Fruit fly (Drosophila melanogaster): Measurements from ENCODE around the gene CG6048.

Gene CG6048

DNA sequence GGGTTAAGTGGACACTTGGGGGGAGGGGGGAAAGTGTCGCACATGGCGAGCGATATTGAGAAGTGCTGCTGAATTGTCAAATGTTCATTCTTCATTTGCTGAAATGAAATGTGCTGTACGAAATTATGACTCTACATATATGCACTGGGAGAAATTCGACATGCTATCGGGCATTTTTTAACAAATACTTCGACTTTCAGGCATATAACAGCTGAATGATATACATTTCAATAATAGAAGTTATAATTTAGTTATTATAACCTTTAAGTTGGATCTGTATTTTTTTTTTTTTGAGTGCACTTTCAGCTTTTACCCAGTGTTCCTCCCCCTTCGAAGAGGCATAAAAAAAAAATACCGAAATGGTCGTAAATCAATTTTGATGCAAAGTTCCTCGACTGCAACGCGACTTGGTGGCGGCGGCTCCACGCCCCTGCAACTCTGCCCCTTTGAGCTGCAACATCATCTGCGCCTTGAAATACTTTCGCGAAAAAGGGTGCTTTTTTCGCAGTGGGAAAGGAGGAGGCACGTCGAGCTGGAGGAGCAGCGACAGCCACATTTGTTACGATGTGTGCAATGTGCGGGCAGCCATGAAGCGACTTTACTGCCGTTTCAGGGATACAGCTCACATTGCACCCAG lies 21.1 kb downstream of the CG6048 start:
- TF ChIP-seq CG9948 (tag; optimal IDR thresholded peaks at IDR 0.05): peak; percentile 73
- TF ChIP-seq CG17806 (tag; optimal IDR thresholded peaks at IDR 0.05): peak; percentile 74
- peak; percentile 35 for TF ChIP-seq Pif1B (GFP tag; optimal IDR thresholded peaks at IDR 0.05)
- 0 out of 2 replicates have a peak, but pooled peaks have one; percentile 5 for TF ChIP-seq rn (GFP tag; IDR thresholded peaks at IDR 0.05)
- TF ChIP-seq CG34367 (tag; optimal IDR thresholded peaks at IDR 0.05): peak; percentile 76
- TF ChIP-seq Pif1A (GFP tag; optimal IDR thresholded peaks at IDR 0.05): peak; percentile 28
- peak; percentile 79 for TF ChIP-seq CG8159 (tag; optimal IDR thresholded peaks at IDR 0.05)
- TF ChIP-seq CG15710 (tag; optimal IDR thresholded peaks at IDR 0.05): peak; percentile 79
- peak; percentile 59 for TF ChIP-seq CG14655 (GFP tag; optimal IDR thresholded peaks at IDR 0.05)
- TF ChIP-seq fd96Ca (GFP tag; IDR thresholded peaks at IDR 0.05): peak; percentile 44; the same call in 1 of the 3 replicates
- no peak for TF ChIP-seq EcR (GFP tag; optimal IDR thresholded peaks at IDR 0.05)
- peak; percentile 32; the same call in 1 of the 2 replicates for TF ChIP-seq CG12605 (GFP tag; IDR thresholded peaks at IDR 0.05)
- TF ChIP-seq CG8301 (tag; optimal IDR thresholded peaks at IDR 0.05): peak; percentile 57
- TF ChIP-seq gl (tag; optimal IDR thresholded peaks at IDR 0.05): peak; percentile 42
- TF ChIP-seq CG4496 (GFP tag; IDR thresholded peaks at IDR 0.05): peak; percentile 58; the same call in 1 of the 3 replicates
- no peak for TF ChIP-seq CG10348 (GFP tag; IDR thresholded peaks at IDR 0.05)
- no peak for TF ChIP-seq Ets98B (GFP tag; IDR thresholded peaks at IDR 0.05)
- TF ChIP-seq D1 (tag; optimal IDR thresholded peaks at IDR 0.05): no peak
- peak; percentile 19 for TF ChIP-seq Snoo (tag; optimal IDR thresholded peaks at IDR 0.05)
- no peak for TF ChIP-seq CG13204 (GFP tag; optimal IDR thresholded peaks at IDR 0.05)
- peak; percentile 17; the same call in 1 of the 2 replicates for TF ChIP-seq CG32121 (GFP tag; IDR thresholded peaks at IDR 0.05)

DNA sequence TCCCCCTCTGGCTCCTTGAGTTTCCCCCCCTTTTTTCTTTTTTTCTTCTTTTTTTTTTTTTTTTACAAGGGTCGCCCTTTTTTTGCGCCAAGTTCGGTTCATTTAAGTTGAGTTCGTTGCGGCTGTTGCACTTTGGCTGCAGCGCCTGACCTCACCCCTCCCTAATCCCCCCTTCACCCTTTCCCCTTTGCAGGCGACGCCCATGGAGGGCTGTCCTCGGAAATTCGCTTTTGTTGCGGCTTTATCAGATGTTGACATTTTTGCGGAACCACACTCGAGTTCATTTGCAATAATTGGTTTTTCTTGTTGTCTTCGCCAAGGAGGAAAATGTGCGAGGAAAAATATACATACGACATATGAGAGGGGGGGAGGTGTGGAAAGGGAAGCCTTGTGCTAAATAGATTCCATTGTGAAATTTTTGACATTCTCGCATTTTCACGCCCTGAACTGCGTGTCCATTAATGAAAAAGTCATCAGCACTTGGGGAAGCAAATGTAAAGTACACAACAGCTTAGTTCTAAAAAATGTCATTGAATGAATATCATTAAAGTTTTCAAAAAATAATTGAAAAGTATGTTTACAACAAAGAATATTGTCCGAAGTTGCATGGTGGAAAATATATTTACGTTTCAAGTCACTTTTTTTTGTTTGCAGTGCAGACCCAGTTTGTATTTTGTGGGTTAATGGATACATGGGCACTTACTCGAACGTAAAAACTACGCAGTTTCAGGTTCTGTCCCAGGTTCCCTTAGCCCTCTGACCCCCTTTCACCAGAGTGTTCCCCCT lies 22.2 kb downstream of the CG6048 start:
- TF ChIP-seq CG10348 (GFP tag; IDR thresholded peaks at IDR 0.05) (no peak), CG8301 (tag; optimal IDR thresholded peaks at IDR 0.05) (peak; percentile 16), CG17806 (tag; optimal IDR thresholded peaks at IDR 0.05) (peak; percentile 12), CG8159 (tag; optimal IDR thresholded peaks at IDR 0.05) (peak; percentile 40), Snoo (tag; optimal IDR thresholded peaks at IDR 0.05) (no peak), Pif1A (GFP tag; optimal IDR thresholded peaks at IDR 0.05) (no peak), CG4496 (GFP tag; IDR thresholded peaks at IDR 0.05) (no peak), EcR (GFP tag; optimal IDR thresholded peaks at IDR 0.05) (peak; percentile 72), Pif1B (GFP tag; optimal IDR thresholded peaks at IDR 0.05) (peak; percentile 11), rn (GFP tag; IDR thresholded peaks at IDR 0.05) (no peak), CG15710 (tag; optimal IDR thresholded peaks at IDR 0.05) (peak; percentile 14), CG13204 (GFP tag; optimal IDR thresholded peaks at IDR 0.05) (no peak), CG12605 (GFP tag; IDR thresholded peaks at IDR 0.05) (no peak), CG34367 (tag; optimal IDR thresholded peaks at IDR 0.05) (peak; percentile 15), fd96Ca (GFP tag; IDR thresholded peaks at IDR 0.05) (no peak), CG14655 (GFP tag; optimal IDR thresholded peaks at IDR 0.05) (peak; percentile 9), CG9948 (tag; optimal IDR thresholded peaks at IDR 0.05) (peak; percentile 29)

DNA sequence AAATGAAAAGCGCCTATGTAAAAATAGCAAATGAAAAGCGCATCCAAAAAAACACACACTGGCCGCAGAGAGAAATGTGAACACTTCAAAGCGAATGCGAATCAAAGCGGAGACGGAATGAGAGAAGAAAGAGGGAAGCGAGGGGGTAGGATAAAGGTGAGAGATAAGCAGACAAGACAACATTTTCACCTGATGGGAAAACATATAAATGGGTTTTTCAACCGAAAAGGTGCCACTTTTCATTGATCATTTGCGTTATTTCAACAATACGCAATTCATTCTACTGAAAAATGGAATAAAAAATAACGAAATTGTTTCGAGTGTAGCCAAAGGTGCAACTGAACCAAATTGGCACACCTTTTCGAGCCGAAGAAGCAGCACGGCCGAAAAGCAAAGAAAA lies 24.7 kb downstream of the CG6048 start:
- TF ChIP-seq CG8159 (tag; optimal IDR thresholded peaks at IDR 0.05) (no peak), rn (GFP tag; IDR thresholded peaks at IDR 0.05) (peak; percentile 10; the same call in 1 of the 2 replicates), CG13204 (GFP tag; optimal IDR thresholded peaks at IDR 0.05) (no peak), gl (tag; optimal IDR thresholded peaks at IDR 0.05) (no peak), CG14655 (GFP tag; optimal IDR thresholded peaks at IDR 0.05) (no peak), D1 (tag; optimal IDR thresholded peaks at IDR 0.05) (no peak), CG9948 (tag; optimal IDR thresholded peaks at IDR 0.05) (no peak), EcR (GFP tag; optimal IDR thresholded peaks at IDR 0.05) (no peak), CG4496 (GFP tag; IDR thresholded peaks at IDR 0.05) (0 out of 3 replicates have a peak, but pooled peaks have one; percentile 31), fd96Ca (GFP tag; IDR thresholded peaks at IDR 0.05) (peak; percentile 16; the same call in 1 of the 3 replicates), CG10348 (GFP tag; IDR thresholded peaks at IDR 0.05) (no peak), CG17806 (tag; optimal IDR thresholded peaks at IDR 0.05) (no peak), CG8301 (tag; optimal IDR thresholded peaks at IDR 0.05) (no peak), CG34367 (tag; optimal IDR thresholded peaks at IDR 0.05) (no peak), Ets98B (GFP tag; IDR thresholded peaks at IDR 0.05) (peak; percentile 36; the same call in 1 of the 2 replicates), CG32121 (GFP tag; IDR thresholded peaks at IDR 0.05) (peak; percentile 57; the same call in 1 of the 2 replicates), Pif1B (GFP tag; optimal IDR thresholded peaks at IDR 0.05) (no peak)

DNA sequence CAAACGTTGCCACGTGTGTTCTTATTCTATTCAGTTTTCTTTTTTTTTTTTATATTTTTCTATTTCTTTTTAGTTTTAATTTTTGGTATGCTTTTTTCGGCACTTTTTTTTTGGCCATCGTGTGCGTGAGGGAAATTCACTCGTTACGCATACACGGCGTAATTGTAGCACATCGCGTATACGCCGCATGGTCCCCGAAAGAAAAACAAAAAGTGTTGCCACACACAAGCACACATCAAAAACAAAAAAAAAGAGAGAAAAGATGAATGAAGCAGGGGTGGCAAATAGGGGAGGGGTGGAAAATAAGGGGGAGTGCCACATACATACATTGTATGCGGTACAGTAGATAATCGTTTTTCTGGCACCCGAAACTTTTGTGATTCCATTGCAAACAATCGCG lies 25.4 kb downstream of the CG6048 start:
- TF ChIP-seq CG14655 (GFP tag; optimal IDR thresholded peaks at IDR 0.05) (no peak), CG12605 (GFP tag; IDR thresholded peaks at IDR 0.05) (peak; percentile 49), CG34367 (tag; optimal IDR thresholded peaks at IDR 0.05) (no peak), CG32121 (GFP tag; IDR thresholded peaks at IDR 0.05) (peak; percentile 83), CG8301 (tag; optimal IDR thresholded peaks at IDR 0.05) (no peak), rn (GFP tag; IDR thresholded peaks at IDR 0.05) (peak; percentile 50; the same call in 1 of the 2 replicates), fd96Ca (GFP tag; IDR thresholded peaks at IDR 0.05) (peak; percentile 67), Ets98B (GFP tag; IDR thresholded peaks at IDR 0.05) (peak; percentile 71), Snoo (tag; optimal IDR thresholded peaks at IDR 0.05) (no peak), CG10348 (GFP tag; IDR thresholded peaks at IDR 0.05) (no peak), CG4496 (GFP tag; IDR thresholded peaks at IDR 0.05) (peak; percentile 75; the same call in 2 of the 3 replicates), gl (tag; optimal IDR thresholded peaks at IDR 0.05) (no peak)

DNA sequence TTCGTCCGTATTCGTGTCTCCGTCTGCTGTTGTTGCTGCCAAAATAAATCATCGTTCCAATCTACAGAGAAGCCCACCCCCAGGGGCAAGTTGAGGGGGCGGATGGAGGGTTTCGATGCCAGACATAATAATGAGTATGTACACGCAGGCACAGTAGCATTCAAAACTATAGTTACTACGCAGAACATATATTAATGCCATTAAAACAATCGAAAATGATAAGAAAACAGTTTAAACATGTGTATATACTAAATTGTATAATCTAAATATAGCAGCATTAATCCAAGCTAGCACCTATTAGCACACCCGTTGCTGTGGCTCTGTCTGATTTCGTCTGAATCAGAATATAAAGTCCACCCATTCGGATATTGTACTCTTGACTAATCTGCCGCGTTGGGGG lies 28.5 kb downstream of the CG6048 start:
- peak; percentile 68 for TF ChIP-seq CG15710 (tag; optimal IDR thresholded peaks at IDR 0.05)
- peak; percentile 75 for TF ChIP-seq CG8159 (tag; optimal IDR thresholded peaks at IDR 0.05)
- no peak for TF ChIP-seq CG10348 (GFP tag; IDR thresholded peaks at IDR 0.05)
- peak; percentile 46 for TF ChIP-seq CG13204 (GFP tag; optimal IDR thresholded peaks at IDR 0.05)
- peak; percentile 88 for TF ChIP-seq Snoo (tag; optimal IDR thresholded peaks at IDR 0.05)
- TF ChIP-seq CG17806 (tag; optimal IDR thresholded peaks at IDR 0.05): peak; percentile 63
- peak; percentile 72 for TF ChIP-seq Pif1B (GFP tag; optimal IDR thresholded peaks at IDR 0.05)
- TF ChIP-seq CG4496 (GFP tag; IDR thresholded peaks at IDR 0.05): peak; percentile 82
- TF ChIP-seq CG8301 (tag; optimal IDR thresholded peaks at IDR 0.05): peak; percentile 62
- TF ChIP-seq fd96Ca (GFP tag; IDR thresholded peaks at IDR 0.05): peak; percentile 79
- no peak for TF ChIP-seq D1 (tag; optimal IDR thresholded peaks at IDR 0.05)
- TF ChIP-seq Ets98B (GFP tag; IDR thresholded peaks at IDR 0.05): peak; percentile 83
- TF ChIP-seq CG14655 (GFP tag; optimal IDR thresholded peaks at IDR 0.05): peak; percentile 57
- 0 out of 2 replicates have a peak, but pooled peaks have one; percentile 17 for TF ChIP-seq rn (GFP tag; IDR thresholded peaks at IDR 0.05)
- peak; percentile 60 for TF ChIP-seq CG34367 (tag; optimal IDR thresholded peaks at IDR 0.05)
- TF ChIP-seq CG12605 (GFP tag; IDR thresholded peaks at IDR 0.05): peak; percentile 64; the same call in 1 of the 2 replicates
- TF ChIP-seq CG32121 (GFP tag; IDR thresholded peaks at IDR 0.05): peak; percentile 72
- peak; percentile 61 for TF ChIP-seq CG9948 (tag; optimal IDR thresholded peaks at IDR 0.05)
- peak; percentile 63 for TF ChIP-seq gl (tag; optimal IDR thresholded peaks at IDR 0.05)
- TF ChIP-seq EcR (GFP tag; optimal IDR thresholded peaks at IDR 0.05): no peak
- TF ChIP-seq Pif1A (GFP tag; optimal IDR thresholded peaks at IDR 0.05): peak; percentile 75

Data from whole organism, pupa.